Worm (Caenorhabditis elegans) whole organism, L4 larva: ENCODE data around the gene C31B8.1.

ENCODE experiments used
- daf-12 ChIP-seq: fragments of 150-350 bp; optimal IDR thresholded peaks from 2 replicates; lab custom pipeline; 2014; ENCODE audit warnings: missing biosample characterization, missing genetic modification reagents, missing genetic modification characterization
- lin-39 ChIP-seq: fragments of 150-350 bp; optimal IDR thresholded peaks from 2 replicates; lab custom pipeline; 2014; ENCODE audit warnings: missing biosample characterization, missing genetic modification reagents, missing genetic modification characterization
- lir-3 ChIP-seq: sonication (generic microtip); optimal IDR thresholded peaks from 2 replicates; lab custom pipeline; 2016; ENCODE audit warnings: mild to moderate bottlenecking, missing genetic modification characterization, missing compliant biosample characterization
- nhr-11 ChIP-seq: fragments of 150-350 bp; optimal IDR thresholded peaks from 2 replicates; lab custom pipeline; 2014; ENCODE audit warnings: missing biosample characterization, missing genetic modification characterization
- nhr-42 ChIP-seq: fragments of 200-800 bp; sonication (Bioruptor generic); IDR thresholded peaks from 2 replicates; pipeline ENCODE4 v1.3.6; 2022; ENCODE audit warnings: missing genetic modification characterization, missing compliant biosample characterization
- zag-1 ChIP-seq: fragments of 150-350 bp; optimal IDR thresholded peaks from 2 replicates; lab custom pipeline; 2014; ENCODE audit warnings: missing biosample characterization, missing genetic modification characterization

ce11 chrV:2888265-2888664 is 43.1 kb upstream of the C31B8.1 start:
- no peak for TF ChIP-seq nhr-42 (GFP tag; lab: Robert Waterston, UW)
- TF ChIP-seq zag-1 = no peak
- no peak for TF ChIP-seq lin-39 (tag; lab: Kevin White, UChicago)
- TF ChIP-seq nhr-11 (tag; lab: Kevin White, UChicago) = no peak
- no peak for TF ChIP-seq lir-3
- TF ChIP-seq daf-12 (tag; lab: Kevin White, UChicago) = no peak
